Fruit fly (Drosophila melanogaster) whole organism, prepupa: ENCODE data around the gene osp.

Experiments used
- CG10669 ChIP-seq: fragments of 200-800 bp; sonication (Bioruptor generic); optimal IDR thresholded peaks from 3 replicates; lab custom pipeline; 2018; ENCODE audit warnings: missing biosample characterization, mild to moderate bottlenecking, missing genetic modification characterization, moderate library complexity
- CG11294 ChIP-seq: fragments of 200-800 bp; sonication (Bioruptor generic); IDR thresholded peaks from 2 replicates; pipeline ENCODE4 v1.3.6; 2022; ENCODE audit warnings: missing biosample characterization, missing genetic modification characterization
- CG11762 ChIP-seq: fragments of 200-800 bp; sonication (Bioruptor generic); optimal IDR thresholded peaks from 3 replicates; lab custom pipeline; 2016; ENCODE audit warnings: missing biosample characterization, missing genetic modification characterization; ENCODE audit not compliant: insufficient read depth
- CG15336 ChIP-seq: fragments of 200-800 bp; sonication (Bioruptor generic); IDR thresholded peaks from 2 replicates; pipeline ENCODE4 v1.3.6; 2022; ENCODE audit warnings: missing biosample characterization, missing genetic modification characterization
- CG1621 ChIP-seq: fragments of 200-800 bp; sonication (Bioruptor generic); optimal IDR thresholded peaks from 3 replicates; lab custom pipeline; 2018; ENCODE audit warnings: missing biosample characterization, mild to moderate bottlenecking, missing genetic modification characterization
- CG16779 ChIP-seq: fragments of 200-800 bp; sonication (Bioruptor generic); optimal IDR thresholded peaks from 3 replicates; lab custom pipeline; 2017; ENCODE audit warnings: missing biosample characterization, mild to moderate bottlenecking, missing genetic modification characterization
- CG3032 ChIP-seq: fragments of 200-800 bp; optimal IDR thresholded peaks from 2 replicates; lab custom pipeline; 2019; ENCODE audit warnings: missing biosample characterization, mild to moderate bottlenecking, missing genetic modification characterization, moderate library complexity
- CG31627 ChIP-seq: fragments of 200-800 bp; sonication (Bioruptor generic); optimal IDR thresholded peaks from 3 replicates; lab custom pipeline; 2016; ENCODE audit warnings: missing biosample characterization, missing genetic modification characterization
- CG32006 ChIP-seq: fragments of 200-800 bp; sonication (Bioruptor generic); optimal IDR thresholded peaks from 3 replicates; lab custom pipeline; 2017; ENCODE audit warnings: missing biosample characterization, mild to moderate bottlenecking, missing genetic modification characterization
- CG6163 ChIP-seq: fragments of 200-800 bp; sonication (Bioruptor generic); IDR thresholded peaks from 3 replicates; pipeline ENCODE4 v1.3.6; 2022; ENCODE audit warnings: missing biosample characterization, missing genetic modification characterization
- CG6276 ChIP-seq: fragments of 200-800 bp; sonication (Bioruptor generic); optimal IDR thresholded peaks from 2 replicates; lab custom pipeline; 2017; ENCODE audit warnings: missing biosample characterization, mild to moderate bottlenecking, missing genetic modification characterization
- CG6808 ChIP-seq: fragments of 200-800 bp; sonication (Bioruptor generic); optimal IDR thresholded peaks from 3 replicates; lab custom pipeline; 2017; ENCODE audit warnings: missing biosample characterization, missing genetic modification characterization, mild to moderate bottlenecking, moderate library complexity, missing genetic modification reagents
- CG6854 ChIP-seq: fragments of 200-800 bp; sonication (Bioruptor generic); optimal IDR thresholded peaks from 2 replicates; lab custom pipeline; 2017; ENCODE audit warnings: missing biosample characterization, mild to moderate bottlenecking, missing genetic modification characterization
- CG7368 ChIP-seq: fragments of 200-800 bp; sonication (Bioruptor generic); optimal IDR thresholded peaks from 3 replicates; lab custom pipeline; 2016; ENCODE audit warnings: missing biosample characterization, missing genetic modification characterization
- CG8119 ChIP-seq: fragments of 200-800 bp; sonication (Bioruptor generic); IDR thresholded peaks from 3 replicates; pipeline ENCODE4 v1.3.6; 2022; ENCODE audit warnings: missing biosample characterization, missing genetic modification characterization
- CG8319 ChIP-seq: fragments of 200-800 bp; sonication (Bioruptor generic); optimal IDR thresholded peaks from 3 replicates; lab custom pipeline; 2016; ENCODE audit warnings: missing biosample characterization, missing genetic modification characterization
- CG8632 ChIP-seq: fragments of 200-800 bp; sonication (Bioruptor generic); optimal IDR thresholded peaks from 3 replicates; lab custom pipeline; 2016; ENCODE audit warnings: missing biosample characterization, missing genetic modification characterization
- CG9139 ChIP-seq: fragments of 200-800 bp; sonication (Bioruptor generic); optimal IDR thresholded peaks from 3 replicates; lab custom pipeline; 2017; ENCODE audit warnings: missing biosample characterization, mild to moderate bottlenecking, missing genetic modification characterization
- Eip75B ChIP-seq: fragments of 200-800 bp; sonication (Bioruptor generic); optimal IDR thresholded peaks from 3 replicates; lab custom pipeline; 2016; ENCODE audit warnings: missing biosample characterization, missing genetic modification characterization
- Eip78C ChIP-seq: fragments of 200-800 bp; sonication (Bioruptor generic); peaks from one replicate; lab custom pipeline; 2016; ENCODE audit warnings: missing biosample characterization, missing genetic modification characterization
- Eip93F ChIP-seq: fragments of 200-800 bp; sonication (Bioruptor generic); optimal IDR thresholded peaks from 2 replicates; lab custom pipeline; 2016; ENCODE audit warnings: missing biosample characterization, mild to moderate bottlenecking, missing genetic modification characterization
- Ets21C ChIP-seq: fragments of 200-800 bp; sonication (Bioruptor generic); optimal IDR thresholded peaks from 3 replicates; lab custom pipeline; 2016; ENCODE audit warnings: missing biosample characterization, missing genetic modification characterization
- Ets96B ChIP-seq: fragments of 200-800 bp; optimal IDR thresholded peaks from 2 replicates; lab custom pipeline; 2019; ENCODE audit warnings: missing biosample characterization, mild to moderate bottlenecking, missing genetic modification characterization, moderate library complexity
- Gug ChIP-seq: fragments of 200-800 bp; sonication (Bioruptor generic); IDR thresholded peaks from 2 replicates; pipeline ENCODE4 v1.3.6; 2022; ENCODE audit warnings: missing biosample characterization, missing genetic modification characterization
- Hr38 ChIP-seq: sonication (Bioruptor generic); optimal IDR thresholded peaks from 2 replicates; lab custom pipeline; 2016; ENCODE audit warnings: missing biosample characterization, missing genetic modification characterization
- Hr39 ChIP-seq: fragments of 200-800 bp; sonication (Bioruptor generic); optimal IDR thresholded peaks from 2 replicates; lab custom pipeline; 2016; ENCODE audit warnings: missing biosample characterization, missing genetic modification characterization
- Hr4 ChIP-seq: fragments of 200-800 bp; sonication (Bioruptor generic); optimal IDR thresholded peaks from 3 replicates; lab custom pipeline; 2016; ENCODE audit warnings: missing biosample characterization, missing genetic modification characterization
- Lpt ChIP-seq: fragments of 200-800 bp; sonication (Bioruptor generic); optimal IDR thresholded peaks from 3 replicates; lab custom pipeline; 2016; ENCODE audit warnings: missing biosample characterization, missing genetic modification characterization
- Met ChIP-seq: fragments of 200-800 bp; sonication (Bioruptor generic); optimal IDR thresholded peaks from 3 replicates; lab custom pipeline; 2016; ENCODE audit warnings: missing biosample characterization, missing genetic modification characterization
- OdsH ChIP-seq: fragments of 200-800 bp; sonication (Bioruptor generic); optimal IDR thresholded peaks from 3 replicates; lab custom pipeline; 2016; ENCODE audit warnings: missing biosample characterization, missing genetic modification characterization
- Smox ChIP-seq: fragments of 200-800 bp; sonication (Bioruptor generic); optimal IDR thresholded peaks from 3 replicates; lab custom pipeline; 2016; ENCODE audit warnings: missing biosample characterization, missing genetic modification characterization
- Sox102F ChIP-seq: fragments of 200-800 bp; sonication (Bioruptor generic); optimal IDR thresholded peaks from 2 replicates; lab custom pipeline; 2016; ENCODE audit warnings: missing biosample characterization, mild to moderate bottlenecking, missing genetic modification characterization
- Sox14 ChIP-seq: fragments of 200-800 bp; sonication (Bioruptor generic); optimal IDR thresholded peaks from 3 replicates; lab custom pipeline; 2016; ENCODE audit warnings: missing biosample characterization, missing genetic modification characterization
- Sox15 ChIP-seq: fragments of 200-800 bp; sonication (Bioruptor generic); optimal IDR thresholded peaks from 3 replicates; lab custom pipeline; 2016; ENCODE audit warnings: missing biosample characterization, missing genetic modification characterization
- acj6 ChIP-seq: fragments of 200-800 bp; sonication (Bioruptor generic); optimal IDR thresholded peaks from 3 replicates; lab custom pipeline; 2016; ENCODE audit warnings: missing biosample characterization, missing genetic modification characterization
- cyc ChIP-seq: fragments of 200-800 bp; sonication (Bioruptor generic); optimal IDR thresholded peaks from 3 replicates; lab custom pipeline; 2016; ENCODE audit warnings: missing biosample characterization, missing genetic modification characterization
- dsx ChIP-seq: fragments of 200-800 bp; optimal IDR thresholded peaks from 3 replicates; lab custom pipeline; 2019; ENCODE audit warnings: missing biosample characterization, mild to moderate bottlenecking, missing genetic modification characterization, moderate library complexity; ENCODE audit not compliant: poor library complexity, severe bottlenecking
- eg ChIP-seq: fragments of 200-800 bp; sonication (Bioruptor generic); IDR thresholded peaks from 3 replicates; pipeline ENCODE4 v1.3.6; 2022; ENCODE audit warnings: missing biosample characterization, missing genetic modification characterization
- esn ChIP-seq: fragments of 200-800 bp; sonication (Bioruptor generic); optimal IDR thresholded peaks from 2 replicates; lab custom pipeline; 2016; ENCODE audit warnings: missing biosample characterization, mild to moderate bottlenecking, missing genetic modification characterization, moderate library complexity
- fd59A ChIP-seq: fragments of 200-800 bp; sonication (Bioruptor generic); optimal IDR thresholded peaks from 2 replicates; lab custom pipeline; 2017; ENCODE audit warnings: missing biosample characterization, mild to moderate bottlenecking, missing genetic modification characterization, missing genetic modification reagents
- fd85E ChIP-seq: fragments of 200-800 bp; sonication (Bioruptor generic); optimal IDR thresholded peaks from 3 replicates; lab custom pipeline; 2016; ENCODE audit warnings: missing biosample characterization, missing genetic modification characterization
- fkh ChIP-seq: fragments of 200-800 bp; sonication (Bioruptor generic); optimal IDR thresholded peaks from 3 replicates; lab custom pipeline; 2017; ENCODE audit warnings: missing biosample characterization, mild to moderate bottlenecking, missing genetic modification characterization, moderate library complexity
- net ChIP-seq: fragments of 200-800 bp; sonication (Bioruptor generic); optimal IDR thresholded peaks from 3 replicates; lab custom pipeline; 2016; ENCODE audit warnings: missing biosample characterization, missing genetic modification characterization
- pdm3 ChIP-seq: fragments of 200-800 bp; sonication (Bioruptor generic); optimal IDR thresholded peaks from 3 replicates; lab custom pipeline; 2016; ENCODE audit warnings: missing biosample characterization, missing genetic modification characterization
- salr ChIP-seq, 2 experiments: fragments of 200-800 bp; sonication (Bioruptor generic); optimal IDR thresholded peaks; 3 replicates each; lab custom pipeline; 2016 to 2018; ENCODE audit warnings: missing biosample characterization in 2 of 2, missing genetic modification characterization in 2 of 2, mild to moderate bottlenecking in 1 of 2
- spab ChIP-seq: fragments of 200-800 bp; sonication (Bioruptor generic); optimal IDR thresholded peaks from 2 replicates; lab custom pipeline; 2017; ENCODE audit warnings: missing biosample characterization, mild to moderate bottlenecking, missing genetic modification characterization, missing genetic modification reagents
- ss ChIP-seq, 2 experiments: fragments of 200-800 bp; sonication (Bioruptor generic); optimal IDR thresholded peaks; 2 replicates in 1 of 2; 3 replicates in 1 of 2; lab custom pipeline; 2017 to 2018; ENCODE audit warnings: mild to moderate bottlenecking in 2 of 2, missing biosample characterization in 2 of 2, missing genetic modification characterization in 2 of 2, moderate library complexity in 1 of 2
- svp ChIP-seq: fragments of 200-800 bp; sonication (Bioruptor generic); peaks from one replicate; lab custom pipeline; 2016; ENCODE audit warnings: missing biosample characterization, missing genetic modification characterization
- topi ChIP-seq: fragments of 200-800 bp; sonication (Bioruptor generic); optimal IDR thresholded peaks from 3 replicates; lab custom pipeline; 2016; ENCODE audit warnings: missing biosample characterization, missing genetic modification characterization
- vri ChIP-seq: fragments of 200-800 bp; sonication (Bioruptor generic); optimal IDR thresholded peaks from 3 replicates; lab custom pipeline; 2016; ENCODE audit warnings: missing biosample characterization, mild to moderate bottlenecking, missing genetic modification characterization

The osp gene

DNA sequence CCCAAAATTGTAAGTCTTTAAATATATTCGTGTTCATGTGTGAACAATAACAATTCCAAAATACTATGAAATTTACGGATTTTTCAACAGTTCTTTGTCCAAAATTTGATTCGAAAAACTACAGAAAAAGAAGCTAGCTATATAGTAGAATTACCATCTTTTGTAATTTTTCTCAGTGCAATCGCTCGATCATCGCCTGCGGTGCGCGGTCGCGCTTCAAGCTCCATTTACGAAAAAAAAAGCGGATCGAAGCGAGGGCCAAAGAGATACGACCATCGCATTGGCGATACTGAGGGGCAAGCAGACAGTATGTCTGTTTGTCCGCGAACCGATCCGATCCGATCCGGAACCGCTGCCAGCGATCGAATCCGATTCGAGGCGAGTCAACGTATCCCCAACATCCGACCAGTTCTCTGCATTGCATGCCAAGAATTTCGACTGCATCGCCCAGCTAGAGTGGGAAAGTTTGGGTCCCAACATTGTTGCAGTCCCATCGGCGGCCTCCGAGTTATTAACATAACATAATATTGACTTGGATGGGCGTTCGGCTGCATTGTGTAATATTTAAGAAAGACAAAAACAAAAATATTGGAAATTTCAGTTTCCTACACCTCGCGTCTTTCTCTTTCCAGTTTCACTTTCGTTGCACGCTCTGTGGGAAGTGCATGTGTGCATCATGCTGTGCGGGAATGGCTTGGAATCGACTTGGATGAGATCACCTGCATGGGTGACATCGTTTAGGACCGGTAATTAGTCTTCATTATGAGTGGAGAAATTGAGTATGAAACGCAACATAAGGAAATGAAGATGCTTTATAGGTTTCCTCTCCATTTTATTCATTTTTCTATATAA is 37.2 kb downstream of the osp start:
- TF ChIP-seq Eip75B: peak; percentile 48
- peak; percentile 37 for TF ChIP-seq spab (GFP tag; lab: Kevin White, UChicago)
- TF ChIP-seq CG6276: no peak
- TF ChIP-seq Hr39 (GFP tag; lab: Kevin White, UChicago): peak; percentile 53
- 0 out of 3 replicates have a peak, but pooled peaks have one; percentile 18 for TF ChIP-seq CG8119 (GFP tag; lab: Robert Waterston, UW)
- TF ChIP-seq topi (GFP tag; lab: Kevin White, UChicago): no peak
- TF ChIP-seq CG10669 (GFP tag; lab: Kevin White, UChicago): peak; percentile 50
- TF ChIP-seq dsx (GFP tag; lab: Kevin White, UChicago): peak; percentile 98
- TF ChIP-seq Hr38: no peak
- TF ChIP-seq CG11294 (GFP tag; lab: Robert Waterston, UW): no peak
- peak; percentile 50 for TF ChIP-seq Met (GFP tag; lab: Kevin White, UChicago)
- TF ChIP-seq CG6808 (GFP tag; lab: Kevin White, UChicago): peak; percentile 17
- peak; percentile 18 for TF ChIP-seq Sox15 (GFP tag; lab: Kevin White, UChicago)
- peak; percentile 27 for TF ChIP-seq Sox102F (GFP tag; lab: Kevin White, UChicago)
- TF ChIP-seq CG11762 (GFP tag; lab: Kevin White, UChicago): peak; percentile 35
- no peak for TF ChIP-seq CG9139 (GFP tag; lab: Kevin White, UChicago)
- TF ChIP-seq net (GFP tag; lab: Kevin White, UChicago): no peak
- no peak for TF ChIP-seq CG7368 (GFP tag; lab: Kevin White, UChicago)
- TF ChIP-seq vri (GFP tag; lab: Kevin White, UChicago): no peak
- peak; percentile 50 for TF ChIP-seq CG32006 (GFP tag; lab: Kevin White, UChicago)
- peak; percentile 53; the same call in 2 of the 3 replicates for TF ChIP-seq eg (GFP tag; lab: Robert Waterston, UW)
- no peak for TF ChIP-seq ss (GFP tag; optimal IDR thresholded peaks at IDR 0.05; lab: Kevin White, UChicago)
- TF ChIP-seq CG16779: peak; percentile 8
- TF ChIP-seq CG8632 (GFP tag; lab: Kevin White, UChicago): peak; percentile 13
- no peak for TF ChIP-seq fkh (GFP tag; lab: Kevin White, UChicago)
- TF ChIP-seq CG6854 (GFP tag; lab: Kevin White, UChicago): no peak
- peak; percentile 23 for TF ChIP-seq Ets21C
- TF ChIP-seq svp (GFP tag; lab: Kevin White, UChicago): peak; percentile 89
- peak; percentile 54 for TF ChIP-seq CG3032 (tag; lab: Kevin White, UChicago)
- TF ChIP-seq acj6: peak; percentile 60
- no peak for TF ChIP-seq Gug
- TF ChIP-seq fd85E (GFP tag; lab: Kevin White, UChicago): no peak
- peak; percentile 46 for TF ChIP-seq CG31627 (GFP tag; lab: Kevin White, UChicago)
- peak; percentile 59 for TF ChIP-seq CG6163 (GFP tag; lab: Robert Waterston, UW)
- TF ChIP-seq cyc: no peak
- no peak for TF ChIP-seq CG1621
- TF ChIP-seq Lpt (GFP tag; lab: Kevin White, UChicago): no peak
- TF ChIP-seq Ets96B: peak; percentile 10
- TF ChIP-seq Eip78C (GFP tag; lab: Kevin White, UChicago): peak; percentile 76
- TF ChIP-seq Sox14: peak; percentile 49
- TF ChIP-seq Eip93F: no peak
- TF ChIP-seq esn: peak; percentile 40
- TF ChIP-seq salr (GFP tag; optimal IDR thresholded peaks at IDR 0.05; lab: Kevin White, UChicago): peak in 1 of 2 experiments; percentile 23
- TF ChIP-seq CG8319 (GFP tag; lab: Kevin White, UChicago): peak; percentile 12
- no peak for TF ChIP-seq CG15336 (GFP tag; lab: Robert Waterston, UW)
- peak; percentile 22 for TF ChIP-seq Smox (GFP tag; lab: Kevin White, UChicago)
- peak; percentile 29 for TF ChIP-seq fd59A (GFP tag; lab: Kevin White, UChicago)
- peak; percentile 41 for TF ChIP-seq OdsH
- peak; percentile 60 for TF ChIP-seq pdm3
- peak; percentile 31 for TF ChIP-seq Hr4 (GFP tag; lab: Kevin White, UChicago)
